Fruit fly (Drosophila melanogaster): ENCODE measurements around the gene TwdlF.

The TwdlF gene

DNA sequence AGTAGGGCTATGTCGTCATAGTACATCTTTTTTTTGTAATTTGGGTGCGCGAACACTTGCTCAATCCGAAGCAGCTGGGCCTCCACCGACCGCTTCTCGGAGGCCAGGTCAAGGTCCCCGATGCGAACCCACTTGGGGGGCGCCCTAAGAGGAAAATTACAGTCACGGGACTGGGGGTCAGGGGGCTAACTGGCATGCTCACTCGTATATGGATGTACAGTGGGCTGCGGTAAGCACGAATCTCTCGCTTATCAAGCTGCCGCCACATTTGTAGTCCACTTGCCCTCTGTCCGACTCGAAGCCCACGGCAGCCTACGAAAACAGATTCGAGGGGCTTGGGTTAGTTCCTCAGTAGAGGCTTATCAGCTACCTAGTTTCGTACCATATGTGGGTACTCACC lies 5.0 kb upstream of the TwdlF start:
- no peak for TF ChIP-seq Abd-B (GFP tag; optimal IDR thresholded peaks at IDR 0.05)
- TF ChIP-seq brk (GFP tag; optimal IDR thresholded peaks at IDR 0.05), result no peak
- TF ChIP-seq GATAd (GFP tag; optimal IDR thresholded peaks at IDR 0.05), result no peak
- no peak for TF ChIP-seq tai (GFP tag; optimal IDR thresholded peaks at IDR 0.05)
- TF ChIP-seq ey (GFP tag; optimal IDR thresholded peaks at IDR 0.05), result no peak
- no peak for TF ChIP-seq CrebA (GFP tag; optimal IDR thresholded peaks at IDR 0.05; ENCODE audit: borderline replicate concordance)
- no peak for TF ChIP-seq dmrt93B (GFP tag; optimal IDR thresholded peaks at IDR 0.05)
- no peak for TF ChIP-seq sage (GFP tag; optimal IDR thresholded peaks at IDR 0.05)
- TF ChIP-seq Jra (GFP tag; optimal IDR thresholded peaks at IDR 0.05), result no peak
- no peak for TF ChIP-seq sv (GFP tag; optimal IDR thresholded peaks at IDR 0.05)
- TF ChIP-seq Hnf4 (GFP tag; optimal IDR thresholded peaks at IDR 0.05), result no peak
- no peak for TF ChIP-seq Hr78 (GFP tag; optimal IDR thresholded peaks at IDR 0.05)

DNA sequence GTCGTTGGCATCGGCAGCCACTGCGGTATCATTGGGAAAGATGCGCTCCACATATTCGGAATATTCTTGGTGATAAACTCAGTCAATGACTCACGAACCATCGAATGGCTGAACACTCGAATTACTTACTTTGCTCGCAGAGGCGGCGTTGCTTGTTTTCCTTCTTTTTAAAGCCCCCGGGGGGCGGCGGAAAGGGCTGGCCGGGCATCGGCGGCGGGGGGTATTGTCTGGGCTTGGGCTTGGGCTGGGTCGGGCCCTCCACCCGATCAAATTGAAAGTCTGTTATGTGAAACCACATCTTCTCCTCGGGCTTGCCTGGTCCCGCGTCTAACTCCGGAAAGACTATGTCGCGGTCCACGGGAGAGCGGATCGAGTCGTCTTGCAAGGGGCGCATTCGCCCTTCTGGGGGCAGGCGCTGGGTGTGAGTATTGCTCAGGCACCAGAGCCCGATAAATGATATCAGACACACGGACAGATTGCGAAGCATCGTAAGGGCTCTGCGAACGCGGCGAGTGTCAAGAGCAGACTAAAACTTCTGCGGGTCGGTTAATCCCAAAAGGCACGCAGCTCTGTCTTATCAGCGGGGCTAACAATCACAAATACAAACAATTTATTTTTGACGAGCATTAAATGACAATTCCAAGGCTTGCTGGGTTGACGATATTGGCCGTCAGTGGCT lies 4.5 kb upstream of the TwdlF start, which contains the start of gene CG14642:
Gene CG14642, minus strand, starts transcription at position 509 of the 679 bp plus-strand sequence.
- no peak for TF ChIP-seq CrebA (GFP tag; optimal IDR thresholded peaks at IDR 0.05; ENCODE audit: borderline replicate concordance)
- TF ChIP-seq Dfd (GFP tag; optimal IDR thresholded peaks at IDR 0.05), result peak; percentile 99
- no peak for TF ChIP-seq N (GFP tag; optimal IDR thresholded peaks at IDR 0.05)
- no peak for TF ChIP-seq dmrt93B (GFP tag; optimal IDR thresholded peaks at IDR 0.05)
- no peak for TF ChIP-seq dsf (GFP tag; optimal IDR thresholded peaks at IDR 0.05; ENCODE audit: borderline replicate concordance)
- no peak for TF ChIP-seq Abd-B (GFP tag; optimal IDR thresholded peaks at IDR 0.05)
- no peak for TF ChIP-seq Mio (GFP tag; optimal IDR thresholded peaks at IDR 0.05)
- no peak for TF ChIP-seq Jra (GFP tag; optimal IDR thresholded peaks at IDR 0.05)
- no peak for TF ChIP-seq Rel (GFP tag; optimal IDR thresholded peaks at IDR 0.05)
- TF ChIP-seq Rel (tag; optimal IDR thresholded peaks at IDR 0.05), result peak; percentile 47

DNA sequence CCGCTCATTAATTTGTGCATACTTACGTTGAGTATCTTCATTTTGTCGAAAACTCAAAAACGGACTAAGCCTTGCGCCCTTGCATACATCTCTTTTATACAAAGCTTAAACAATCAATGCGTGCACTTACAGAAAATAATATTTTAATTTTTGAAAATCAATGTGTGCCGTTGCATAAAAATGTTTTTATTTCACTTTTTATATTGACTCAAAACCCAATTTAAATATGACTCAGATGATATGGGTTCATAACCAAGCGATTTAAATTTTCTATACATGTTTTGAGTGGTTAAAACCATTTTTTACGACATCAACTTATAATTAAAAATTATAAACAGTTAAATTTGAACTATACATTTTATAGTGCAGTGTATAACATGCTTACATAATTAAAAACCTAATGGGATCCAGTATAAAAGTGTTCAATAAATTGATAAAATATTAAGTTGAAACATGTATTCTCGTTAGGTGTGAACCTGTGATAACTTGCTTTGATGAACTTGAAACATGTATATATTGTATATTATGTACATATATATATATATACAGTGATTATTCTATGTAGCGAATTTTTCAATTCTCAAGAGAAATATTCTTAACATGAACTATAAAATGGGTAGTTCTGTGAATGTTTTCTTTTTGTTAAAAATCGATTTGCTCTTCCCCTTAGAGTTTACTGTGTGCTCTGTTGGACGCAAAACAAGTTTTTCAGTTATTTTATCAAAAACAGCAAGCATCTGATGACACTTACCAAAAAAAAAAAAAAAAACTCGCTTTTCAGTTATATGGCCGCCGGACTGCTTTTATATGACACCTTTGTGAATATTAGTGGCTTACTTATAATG lies 3.5 kb upstream of the TwdlF start, which contains the start of gene CG34305:
Gene CG34305, minus strand, starts transcription at position 51 of the 845 bp plus-strand sequence.
- TF ChIP-seq HLH106 (tag; optimal IDR thresholded peaks at IDR 0.05) (peak; percentile 67), dsf (GFP tag; optimal IDR thresholded peaks at IDR 0.05; ENCODE audit: borderline replicate concordance) (no peak), dmrt93B (GFP tag; optimal IDR thresholded peaks at IDR 0.05) (no peak), Abd-B (GFP tag; optimal IDR thresholded peaks at IDR 0.05) (no peak), Jra (GFP tag; optimal IDR thresholded peaks at IDR 0.05) (peak; percentile 41), CG9705 (GFP tag; optimal IDR thresholded peaks at IDR 0.05) (peak; percentile 38), rgr (GFP tag; optimal IDR thresholded peaks at IDR 0.05) (peak; percentile 48), CG32264 (GFP tag; optimal IDR thresholded peaks at IDR 0.05) (no peak), Hr83 (GFP tag; optimal IDR thresholded peaks at IDR 0.05; ENCODE audit: poor library complexity, severe bottlenecking) (no peak), pan (optimal IDR thresholded peaks at IDR 0.05) (no peak), ey (GFP tag; optimal IDR thresholded peaks at IDR 0.05) (peak; percentile 26), br (GFP tag; optimal IDR thresholded peaks at IDR 0.05) (peak; percentile 2), tai (GFP tag; optimal IDR thresholded peaks at IDR 0.05) (no peak), CrebA (GFP tag; optimal IDR thresholded peaks at IDR 0.05; ENCODE audit: borderline replicate concordance) (no peak), Dif (GFP tag; optimal IDR thresholded peaks at IDR 0.05; ENCODE audit: partially characterized antibody) (no peak), N (GFP tag; optimal IDR thresholded peaks at IDR 0.05) (no peak), Mio (GFP tag; optimal IDR thresholded peaks at IDR 0.05) (no peak), OdsH (GFP tag; optimal IDR thresholded peaks at IDR 0.05) (peak; percentile 40), woc (GFP tag; optimal IDR thresholded peaks at IDR 0.05) (no peak), Hnf4 (GFP tag; optimal IDR thresholded peaks at IDR 0.05) (peak; percentile 27), Hr78 (GFP tag; optimal IDR thresholded peaks at IDR 0.05) (no peak), foxo (GFP tag; optimal IDR thresholded peaks at IDR 0.05) (peak in 1 of 2 experiments; percentile 53), sage (GFP tag; optimal IDR thresholded peaks at IDR 0.05) (no peak), usp (GFP tag; optimal IDR thresholded peaks at IDR 0.05) (no peak), h (GFP tag; optimal IDR thresholded peaks at IDR 0.05) (peak; percentile 61), Vsx2 (GFP tag; optimal IDR thresholded peaks at IDR 0.05; ENCODE audit: partially characterized antibody) (no peak), jim (GFP tag; optimal IDR thresholded peaks at IDR 0.05) (no peak), Myc (optimal IDR thresholded peaks at IDR 0.05) (no peak), dl (GFP tag; optimal IDR thresholded peaks at IDR 0.05; ENCODE audit: insufficient read depth in 1 of 2, partially characterized antibody in 2 of 2) (no peak), lola (GFP tag; optimal IDR thresholded peaks at IDR 0.05) (no peak), brk (GFP tag; optimal IDR thresholded peaks at IDR 0.05) (peak; percentile 37), GATAd (GFP tag; optimal IDR thresholded peaks at IDR 0.05) (no peak), Dfd (GFP tag; optimal IDR thresholded peaks at IDR 0.05) (peak; percentile 47), psq (GFP tag; optimal IDR thresholded peaks at IDR 0.05) (peak; percentile 17), sv (GFP tag; optimal IDR thresholded peaks at IDR 0.05) (no peak), Rel (GFP tag; optimal IDR thresholded peaks at IDR 0.05) (no peak), Rel (tag; optimal IDR thresholded peaks at IDR 0.05) (no peak), fru (GFP tag; optimal IDR thresholded peaks at IDR 0.05) (peak; percentile 36), Sp1 (GFP tag; optimal IDR thresholded peaks at IDR 0.05) (peak; percentile 69)
